Worm (Caenorhabditis elegans) whole organism, early embryonic: ENCODE measurements around the gene rpia-1.

ENCODE experiments used
- B0310.2 ChIP-seq: sonication (generic microtip); optimal IDR thresholded peaks from 2 replicates; lab custom pipeline; 2016; ENCODE audit warnings: mild to moderate bottlenecking, missing genetic modification characterization, missing compliant biosample characterization
- F13C5.2 ChIP-seq: sonication (generic microtip); optimal IDR thresholded peaks from 2 replicates; lab custom pipeline; 2017; ENCODE audit warnings: mild to moderate bottlenecking, missing genetic modification characterization, inconsistent platforms, missing compliant biosample characterization
- ama-1 ChIP-seq: fragments of 150-350 bp; optimal IDR thresholded peaks from 2 replicates; lab custom pipeline; 2014
- ceh-13 ChIP-seq: fragments of 200-800 bp; sonication (Bioruptor generic); optimal IDR thresholded peaks from 2 replicates; lab custom pipeline; 2018; ENCODE audit warnings: mild to moderate bottlenecking, missing genetic modification characterization, missing compliant biosample characterization
- ceh-36 ChIP-seq: sonication (generic microtip); optimal IDR thresholded peaks from 2 replicates; lab custom pipeline; 2016; ENCODE audit warnings: missing genetic modification characterization, inconsistent platforms, missing compliant biosample characterization
- flt-1 ChIP-seq: fragments of 200-800 bp; sonication (Bioruptor generic); IDR thresholded peaks from 2 replicates; pipeline ENCODE4 v1.3.6; 2022; ENCODE audit warnings: missing genetic modification characterization, missing compliant biosample characterization
- hmbx-1 ChIP-seq: sonication (generic microtip); optimal IDR thresholded peaks from 2 replicates; lab custom pipeline; 2016; ENCODE audit warnings: mild to moderate bottlenecking, missing genetic modification characterization, missing compliant biosample characterization
- hmg-4 ChIP-seq: fragments of 200-800 bp; sonication (Bioruptor generic); optimal IDR thresholded peaks from 2 replicates; lab custom pipeline; 2018; ENCODE audit warnings: mild to moderate bottlenecking, missing genetic modification characterization, missing compliant biosample characterization
- hnd-1 ChIP-seq: sonication (generic microtip); optimal IDR thresholded peaks from 2 replicates; lab custom pipeline; 2016; ENCODE audit warnings: missing genetic modification characterization, missing compliant biosample characterization
- pes-1 ChIP-seq: fragments of 200-800 bp; sonication (Bioruptor generic); IDR thresholded peaks from 2 replicates; pipeline ENCODE4 v1.3.6; 2022; ENCODE audit warnings: missing genetic modification reagents, missing genetic modification characterization, missing compliant biosample characterization
- scrt-1 ChIP-seq: fragments of 200-800 bp; sonication (Bioruptor generic); IDR thresholded peaks from 2 replicates; pipeline ENCODE4 v1.3.6; 2022; ENCODE audit warnings: missing genetic modification characterization, missing compliant biosample characterization
- sea-1 ChIP-seq: fragments of 200-800 bp; sonication (Bioruptor generic); conservative IDR thresholded peaks from 2 replicates; pipeline ENCODE4 v1.3.6; 2022; ENCODE audit warnings: missing genetic modification characterization, missing compliant biosample characterization
- tbx-11 ChIP-seq: fragments of 200-800 bp; sonication (Bioruptor generic); IDR thresholded peaks from 2 replicates; pipeline ENCODE4 v1.3.6; 2022; ENCODE audit warnings: missing genetic modification characterization, missing compliant biosample characterization
- tbx-37 ChIP-seq: fragments of 200-800 bp; sonication (Bioruptor generic); conservative IDR thresholded peaks from 2 replicates; pipeline ENCODE4 v1.3.6; 2022; ENCODE audit warnings: missing genetic modification reagents, missing genetic modification characterization, missing compliant biosample characterization

- TF ChIP-seq hmg-4 (no peak), pes-1 (no peak), F13C5.2 (tag; lab: Kevin White, UChicago) (no peak), scrt-1 (GFP tag; lab: Robert Waterston, UW) (no peak), ceh-13 (GFP tag; lab: Kevin White, UChicago) (no peak), hmbx-1 (no peak), ceh-36 (tag; lab: Kevin White, UChicago) (no peak), ama-1 (lab: Kevin White, UChicago) (no peak), flt-1 (GFP tag; lab: Robert Waterston, UW) (no peak), hnd-1 (tag; lab: Kevin White, UChicago) (no peak), sea-1 (no peak), tbx-11 (GFP tag; lab: Robert Waterston, UW) (no peak), tbx-37 (GFP tag; lab: Robert Waterston, UW) (no peak), B0310.2 (tag; lab: Kevin White, UChicago) (no peak)
These were observed 22.9 kb upstream of the rpia-1 start, which contains the start of gene ZK418.11 for ce11 chrIII:7100001-7100400.
